Fruit fly (Drosophila melanogaster) whole organism, embryonic: ENCODE results near the gene RpLP1.

Source experiments
- CG10543 ChIP-seq: fragments of 200-800 bp; sonication (Bioruptor generic); optimal IDR thresholded peaks from 3 replicates; lab custom pipeline; 2017; ENCODE audit warnings: missing biosample characterization, mild to moderate bottlenecking, missing genetic modification characterization, moderate library complexity
- CG1233 ChIP-seq: fragments of 200-800 bp; sonication (Bioruptor generic); optimal IDR thresholded peaks from 4 replicates; lab custom pipeline; 2018; ENCODE audit warnings: missing biosample characterization, mild to moderate bottlenecking, missing genetic modification characterization
- CG12659 ChIP-seq: fragments of 200-800 bp; sonication (Bioruptor generic); optimal IDR thresholded peaks from 3 replicates; lab custom pipeline; 2017; ENCODE audit warnings: mild to moderate bottlenecking, missing biosample characterization, missing genetic modification reagents, missing genetic modification characterization
- CG1603 ChIP-seq: fragments of 200-800 bp; sonication (Bioruptor generic); optimal IDR thresholded peaks from 2 replicates; lab custom pipeline; 2019; ENCODE audit warnings: missing biosample characterization, mild to moderate bottlenecking, missing genetic modification characterization, moderate library complexity
- CG17802 ChIP-seq: fragments of 200-800 bp; sonication (Bioruptor generic); optimal IDR thresholded peaks from 2 replicates; lab custom pipeline; 2018; ENCODE audit warnings: missing biosample characterization, mild to moderate bottlenecking, missing genetic modification characterization, moderate library complexity
- CG17829 ChIP-seq: fragments of 200-800 bp; optimal IDR thresholded peaks from 2 replicates; lab custom pipeline; 2019; ENCODE audit warnings: missing biosample characterization, mild to moderate bottlenecking, missing genetic modification characterization, moderate library complexity
- CG3065 ChIP-seq: fragments of 200-800 bp; sonication (Bioruptor generic); optimal IDR thresholded peaks from 2 replicates; lab custom pipeline; 2016; ENCODE audit warnings: missing biosample characterization, missing genetic modification characterization
- CG3847 ChIP-seq: fragments of 200-800 bp; sonication (Bioruptor generic); IDR thresholded peaks from 2 replicates; pipeline ENCODE4 v1.3.6; 2022; ENCODE audit warnings: missing biosample characterization, missing genetic modification characterization
- CG6254 ChIP-seq: fragments of 200-800 bp; sonication (Bioruptor generic); optimal IDR thresholded peaks from 3 replicates; lab custom pipeline; 2017; ENCODE audit warnings: mild to moderate bottlenecking, missing biosample characterization, missing genetic modification reagents, missing genetic modification characterization
- CG8290 ChIP-seq, 3 experiments: fragments of 200-800 bp; sonication (Bioruptor generic); optimal IDR thresholded peaks; 2 replicates each; lab custom pipeline; 2016 to 2019; ENCODE audit warnings: missing biosample characterization in 3 of 3, missing genetic modification characterization in 3 of 3, mild to moderate bottlenecking in 2 of 3, moderate library complexity in 1 of 3
- CG9215 ChIP-seq: fragments of 200-800 bp; sonication (Bioruptor generic); IDR thresholded peaks from 2 replicates; pipeline ENCODE4 v1.3.6; 2022; ENCODE audit warnings: missing biosample characterization, missing genetic modification characterization
- CG9609 ChIP-seq: fragments of 200-800 bp; sonication (Bioruptor generic); optimal IDR thresholded peaks from 3 replicates; lab custom pipeline; 2016; ENCODE audit warnings: missing biosample characterization, missing genetic modification characterization
- CG9797 ChIP-seq: fragments of 200-800 bp; sonication (Bioruptor generic); optimal IDR thresholded peaks from 3 replicates; lab custom pipeline; 2018; ENCODE audit warnings: missing biosample characterization, mild to moderate bottlenecking, missing genetic modification characterization
- CG9817 ChIP-seq: fragments of 200-800 bp; sonication (Bioruptor generic); optimal IDR thresholded peaks from 2 replicates; lab custom pipeline; 2018; ENCODE audit warnings: missing biosample characterization, mild to moderate bottlenecking, missing genetic modification characterization, moderate library complexity
- Dbx ChIP-seq: fragments of 200-800 bp; sonication (Bioruptor generic); IDR thresholded peaks from 3 replicates; pipeline ENCODE4 v1.3.6; 2022; ENCODE audit warnings: missing biosample characterization, missing genetic modification characterization
- Drgx ChIP-seq: fragments of 200-800 bp; sonication (Bioruptor generic); IDR thresholded peaks from 2 replicates; pipeline ENCODE4 v1.3.6; 2022; ENCODE audit warnings: missing biosample characterization, missing genetic modification characterization
- Gsc ChIP-seq: fragments of 200-800 bp; sonication (Bioruptor generic); IDR thresholded peaks from 2 replicates; pipeline ENCODE4 v1.3.6; 2022; ENCODE audit warnings: missing biosample characterization, missing genetic modification characterization
- MESR4 ChIP-seq: fragments of 200-800 bp; sonication (Bioruptor generic); optimal IDR thresholded peaks from 2 replicates; lab custom pipeline; 2018; ENCODE audit warnings: missing biosample characterization, mild to moderate bottlenecking, missing genetic modification characterization, moderate library complexity
- NC2β ChIP-seq: fragments of 200-800 bp; sonication (Bioruptor generic); optimal IDR thresholded peaks from 2 replicates; lab custom pipeline; 2016; ENCODE audit warnings: missing biosample characterization, missing genetic modification characterization
- PHDP ChIP-seq: fragments of 200-800 bp; sonication (Bioruptor generic); optimal IDR thresholded peaks from 3 replicates; lab custom pipeline; 2018; ENCODE audit warnings: missing biosample characterization, mild to moderate bottlenecking, missing genetic modification characterization, moderate library complexity
- Ravus ChIP-seq: fragments of 200-800 bp; sonication (Bioruptor generic); IDR thresholded peaks from 2 replicates; pipeline ENCODE4 v1.3.6; 2022; ENCODE audit warnings: missing biosample characterization, missing genetic modification characterization
- Side ChIP-seq: fragments of 200-800 bp; sonication (Bioruptor generic); optimal IDR thresholded peaks from 2 replicates; lab custom pipeline; 2016; ENCODE audit warnings: missing biosample characterization, missing genetic modification characterization
- Sry-β ChIP-seq: fragments of 200-800 bp; sonication (Bioruptor generic); optimal IDR thresholded peaks from 2 replicates; lab custom pipeline; 2018; ENCODE audit warnings: missing biosample characterization, mild to moderate bottlenecking, missing genetic modification characterization, moderate library complexity
- Ssrp ChIP-seq: fragments of 200-800 bp; sonication (Bioruptor generic); optimal IDR thresholded peaks from 2 replicates; lab custom pipeline; 2018; ENCODE audit warnings: missing biosample characterization, mild to moderate bottlenecking, missing genetic modification characterization, moderate library complexity
- Taf1 ChIP-seq: fragments of 200-800 bp; sonication (Bioruptor generic); IDR thresholded peaks from 2 replicates; pipeline ENCODE4 v1.3.6; 2022; ENCODE audit warnings: missing biosample characterization, missing genetic modification characterization
- Usf ChIP-seq: fragments of 200-800 bp; sonication (Bioruptor generic); optimal IDR thresholded peaks from 2 replicates; lab custom pipeline; 2017; ENCODE audit warnings: missing genotype, missing biosample characterization, missing genetic modification characterization
- ara ChIP-seq: fragments of 200-800 bp; sonication (Bioruptor generic); IDR thresholded peaks from 2 replicates; pipeline ENCODE4 v1.3.6; 2022; ENCODE audit warnings: missing biosample characterization, missing genetic modification characterization
- ase ChIP-seq: fragments of 200-800 bp; sonication (Bioruptor generic); IDR thresholded peaks from 3 replicates; pipeline ENCODE4 v1.3.6; 2022; ENCODE audit warnings: missing biosample characterization, missing genetic modification characterization
- ato ChIP-seq: fragments of 200-800 bp; sonication (Bioruptor generic); IDR thresholded peaks from 2 replicates; pipeline ENCODE4 v1.3.6; 2022; ENCODE audit warnings: missing biosample characterization, missing genetic modification characterization; ENCODE audit not compliant: partially characterized antibody
- caup ChIP-seq: fragments of 200-800 bp; sonication (Bioruptor generic); optimal IDR thresholded peaks from 3 replicates; lab custom pipeline; 2017; ENCODE audit warnings: missing biosample characterization, mild to moderate bottlenecking, missing genetic modification characterization, moderate library complexity; ENCODE audit not compliant: severe bottlenecking
- dmrt11E ChIP-seq: fragments of 200-800 bp; sonication (Bioruptor generic); optimal IDR thresholded peaks from 3 replicates; lab custom pipeline; 2018; ENCODE audit warnings: missing biosample characterization, mild to moderate bottlenecking, missing genetic modification characterization, moderate library complexity
- exex ChIP-seq: fragments of 200-800 bp; sonication (Bioruptor generic); optimal IDR thresholded peaks from 4 replicates; lab custom pipeline; 2018; ENCODE audit warnings: missing biosample characterization, mild to moderate bottlenecking, missing genetic modification characterization, moderate library complexity
- ftz-f1 ChIP-seq: fragments of 200-800 bp; sonication (Bioruptor generic); optimal IDR thresholded peaks from 2 replicates; lab custom pipeline; 2016; ENCODE audit warnings: missing biosample characterization, missing genetic modification characterization
- gem ChIP-seq: fragments of 200-800 bp; sonication (Bioruptor generic); optimal IDR thresholded peaks from 2 replicates; lab custom pipeline; 2019; ENCODE audit warnings: missing biosample characterization, mild to moderate bottlenecking, missing genetic modification characterization, moderate library complexity
- gsb ChIP-seq: fragments of 200-800 bp; sonication (Bioruptor generic); IDR thresholded peaks from 2 replicates; pipeline ENCODE4 v1.3.6; 2022; ENCODE audit warnings: missing biosample characterization, missing genetic modification characterization
- hth ChIP-seq: fragments of >200 bp; optimal IDR thresholded peaks from 2 replicates; lab custom pipeline; 2017; ENCODE audit warnings: inconsistent platforms
- jing ChIP-seq: fragments of 200-800 bp; sonication (Bioruptor generic); optimal IDR thresholded peaks from 2 replicates; lab custom pipeline; 2018; ENCODE audit warnings: missing biosample characterization, mild to moderate bottlenecking, missing genetic modification characterization
- kay ChIP-seq: fragments of 200-800 bp; sonication (Bioruptor generic); optimal IDR thresholded peaks from 2 replicates; lab custom pipeline; 2016; ENCODE audit warnings: missing biosample characterization, missing genetic modification characterization
- lab ChIP-seq: fragments of 200-800 bp; sonication (Bioruptor generic); optimal IDR thresholded peaks from 3 replicates; lab custom pipeline; 2017; ENCODE audit warnings: missing biosample characterization, missing genetic modification characterization, mild to moderate bottlenecking, moderate library complexity, missing genetic modification reagents
- lola ChIP-seq, 3 experiments: fragments of >200 bp in 2 of 3; fragments of 200-800 bp in 1 of 3; sonication (Bioruptor generic) in 1 of 3; optimal IDR thresholded peaks; 2 replicates each; lab custom pipeline; 2017 to 2019; ENCODE audit warnings: missing biosample characterization in 3 of 3, missing genetic modification characterization in 3 of 3, mild to moderate bottlenecking in 1 of 3, moderate library complexity in 1 of 3
- nom ChIP-seq: fragments of 200-800 bp; sonication (Bioruptor generic); optimal IDR thresholded peaks from 2 replicates; lab custom pipeline; 2017; ENCODE audit warnings: missing biosample characterization, missing genetic modification characterization, mild to moderate bottlenecking, moderate library complexity, missing genetic modification reagents
- prd ChIP-seq, 3 experiments: fragments of >200 bp in 2 of 3; fragments of 200-800 bp in 1 of 3; sonication (Bioruptor generic) in 1 of 3; optimal IDR thresholded peaks in 2 of 3; IDR thresholded peaks in 1 of 3; 2 replicates in 2 of 3; 3 replicates in 1 of 3; pipeline versions ENCODE4 v1.3.6 to Lab custom; 2017 to 2022; ENCODE audit warnings: missing biosample characterization in 1 of 3, missing genetic modification characterization in 1 of 3
- slbo ChIP-seq: fragments of 200-800 bp; sonication (Bioruptor generic); IDR thresholded peaks from 2 replicates; pipeline ENCODE4 v1.3.6; 2022; ENCODE audit warnings: missing biosample characterization, missing genetic modification characterization
- slp2 ChIP-seq: fragments of 200-800 bp; sonication (Bioruptor generic); optimal IDR thresholded peaks from 2 replicates; lab custom pipeline; 2016; ENCODE audit warnings: missing biosample characterization, missing genetic modification characterization
- sna ChIP-seq: fragments of 200-800 bp; sonication (Bioruptor generic); IDR thresholded peaks from 2 replicates; pipeline ENCODE4 v1.3.6; 2022; ENCODE audit warnings: missing biosample characterization, missing genetic modification characterization; ENCODE audit not compliant: partially characterized antibody
- tin ChIP-seq: fragments of 200-800 bp; sonication (Bioruptor generic); optimal IDR thresholded peaks from 3 replicates; lab custom pipeline; 2016; ENCODE audit warnings: missing biosample characterization, missing genetic modification characterization
- vnd ChIP-seq: fragments of 200-800 bp; sonication (Bioruptor generic); IDR thresholded peaks from 3 replicates; pipeline ENCODE4 v1.3.6; 2022; ENCODE audit warnings: missing biosample characterization, missing genetic modification characterization; ENCODE audit not compliant: partially characterized antibody
- zen ChIP-seq: fragments of 200-800 bp; sonication (Bioruptor generic); optimal IDR thresholded peaks from 3 replicates; lab custom pipeline; 2018; ENCODE audit warnings: missing biosample characterization, mild to moderate bottlenecking, missing genetic modification characterization, moderate library complexity

The RpLP1 gene

DNA sequence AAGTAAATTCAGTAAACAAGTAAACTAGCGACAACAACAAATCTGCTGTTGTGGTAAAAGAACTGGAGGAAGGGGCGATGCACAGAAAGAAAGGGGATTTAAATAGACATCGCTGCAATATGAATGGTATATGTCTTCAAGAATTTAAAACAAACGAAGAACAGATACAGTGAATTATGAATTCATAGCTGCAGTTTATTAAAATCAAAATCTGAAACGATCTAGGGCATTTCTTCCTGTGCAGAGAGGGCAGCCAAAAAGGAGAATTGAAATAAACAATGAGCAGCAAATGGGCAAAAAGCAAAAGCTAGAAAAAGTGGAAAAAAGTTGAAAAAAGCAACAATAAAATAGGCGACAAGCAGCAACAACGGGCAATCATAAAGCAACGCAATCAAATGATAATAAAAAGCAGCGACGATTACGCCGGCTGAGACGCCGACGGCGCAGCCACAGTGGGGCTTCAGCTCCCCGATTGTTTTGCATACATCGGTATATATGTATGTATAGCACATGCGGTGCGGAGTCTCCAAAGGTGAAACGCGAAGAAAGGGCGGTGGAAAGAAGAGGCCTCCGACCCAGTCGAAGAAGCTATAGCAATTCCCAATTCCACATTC, 49.1 kb downstream of the RpLP1 start (continued):
- TF ChIP-seq CG3847 (peak; percentile 46; the same call in 1 of the 2 replicates), hth (no peak), nom (GFP tag; lab: Kevin White, UChicago) (peak; percentile 33), CG17802 (tag; lab: Kevin White, UChicago) (peak; percentile 51), slp2 (peak; percentile 65), Gsc (GFP tag; lab: Robert Waterston, UW) (no peak), CG9797 (GFP tag; lab: Kevin White, UChicago) (no peak), prd (optimal IDR thresholded peaks at IDR 0.05; lab: Kevin White, UChicago) (no peak), prd (GFP tag; IDR thresholded peaks at IDR 0.05; lab: Robert Waterston, UW) (peak; percentile 82), NC2β (GFP tag; lab: Kevin White, UChicago) (peak; percentile 59), PHDP (peak; percentile 83), CG12659 (GFP tag; lab: Kevin White, UChicago) (peak; percentile 75), ara (peak; percentile 55; the same call in 1 of the 2 replicates), CG17829 (tag; lab: Kevin White, UChicago) (peak; percentile 79), sna (GFP tag; lab: Robert Waterston, UW) (no peak), dmrt11E (tag; lab: Kevin White, UChicago) (no peak), jing (GFP tag; lab: Kevin White, UChicago) (peak; percentile 34), lab (peak; percentile 87), zen (tag; lab: Kevin White, UChicago) (peak; percentile 2), tin (peak; percentile 65), CG9817 (tag; lab: Kevin White, UChicago) (no peak), ftz-f1 (GFP tag; lab: Kevin White, UChicago) (no peak), Ssrp (tag; lab: Kevin White, UChicago) (peak; percentile 76), slbo (GFP tag; lab: Robert Waterston, UW) (peak; percentile 81), CG3065 (GFP tag; lab: Kevin White, UChicago) (no peak), CG1603 (peak; percentile 84), Side (peak; percentile 55), Ravus (GFP tag; lab: Robert Waterston, UW) (peak; percentile 31), vnd (GFP tag; lab: Robert Waterston, UW) (no peak), exex (tag; lab: Kevin White, UChicago) (peak; percentile 74), CG9215 (GFP tag; lab: Robert Waterston, UW) (peak; percentile 34; the same call in 1 of the 2 replicates), gsb (GFP tag; lab: Robert Waterston, UW) (peak; percentile 31; the same call in 1 of the 2 replicates), CG10543 (GFP tag; lab: Kevin White, UChicago) (peak; percentile 30), lola (GFP tag; optimal IDR thresholded peaks at IDR 0.05; lab: Kevin White, UChicago) (no peak), CG6254 (peak; percentile 85), ase (peak; percentile 82), Drgx (GFP tag; lab: Robert Waterston, UW) (peak; percentile 77), caup (GFP tag; lab: Kevin White, UChicago) (peak; percentile 50), CG8290 (GFP tag; optimal IDR thresholded peaks at IDR 0.05; lab: Kevin White, UChicago) (no peak), CG8290 (tag; optimal IDR thresholded peaks at IDR 0.05; lab: Kevin White, UChicago) (peak in 1 of 2 experiments; percentile 79), Taf1 (no peak), kay (GFP tag; lab: Kevin White, UChicago) (no peak), ato (GFP tag; lab: Robert Waterston, UW) (no peak), CG9609 (peak; percentile 64), CG1233 (GFP tag; lab: Kevin White, UChicago) (peak; percentile 63), Usf (GFP tag; lab: Kevin White, UChicago) (no peak), MESR4 (GFP tag; lab: Kevin White, UChicago) (no peak), gem (peak; percentile 86), Sry-β (GFP tag; lab: Kevin White, UChicago) (no peak), Dbx (peak; percentile 64)
